Fruit fly (Drosophila melanogaster) whole organism, prepupa: ENCODE measurements around the gene SKIP.

Source experiments
- Blimp-1 ChIP-seq: fragments of 200-800 bp; sonication (Bioruptor generic); optimal IDR thresholded peaks from 3 replicates; lab custom pipeline; 2017; ENCODE audit warnings: missing biosample characterization, missing genetic modification characterization, mild to moderate bottlenecking, moderate library complexity, missing genetic modification reagents
- CG10631 ChIP-seq: fragments of 200-800 bp; sonication (Bioruptor generic); optimal IDR thresholded peaks from 2 replicates; lab custom pipeline; 2016; ENCODE audit warnings: missing biosample characterization, missing genetic modification characterization
- CG11762 ChIP-seq: fragments of 200-800 bp; sonication (Bioruptor generic); optimal IDR thresholded peaks from 3 replicates; lab custom pipeline; 2016; ENCODE audit warnings: missing biosample characterization, missing genetic modification characterization; ENCODE audit not compliant: insufficient read depth
- CG15336 ChIP-seq: fragments of 200-800 bp; sonication (Bioruptor generic); IDR thresholded peaks from 2 replicates; pipeline ENCODE4 v1.3.6; 2022; ENCODE audit warnings: missing biosample characterization, missing genetic modification characterization
- CG1621 ChIP-seq: fragments of 200-800 bp; sonication (Bioruptor generic); optimal IDR thresholded peaks from 3 replicates; lab custom pipeline; 2018; ENCODE audit warnings: missing biosample characterization, mild to moderate bottlenecking, missing genetic modification characterization
- CG16779 ChIP-seq: fragments of 200-800 bp; sonication (Bioruptor generic); optimal IDR thresholded peaks from 3 replicates; lab custom pipeline; 2017; ENCODE audit warnings: missing biosample characterization, mild to moderate bottlenecking, missing genetic modification characterization
- CG31627 ChIP-seq: fragments of 200-800 bp; sonication (Bioruptor generic); optimal IDR thresholded peaks from 3 replicates; lab custom pipeline; 2016; ENCODE audit warnings: missing biosample characterization, missing genetic modification characterization
- CG32006 ChIP-seq: fragments of 200-800 bp; sonication (Bioruptor generic); optimal IDR thresholded peaks from 3 replicates; lab custom pipeline; 2017; ENCODE audit warnings: missing biosample characterization, mild to moderate bottlenecking, missing genetic modification characterization
- CG34406 ChIP-seq: fragments of 200-800 bp; sonication (Bioruptor generic); optimal IDR thresholded peaks from 3 replicates; lab custom pipeline; 2016; ENCODE audit warnings: missing biosample characterization, missing genetic modification characterization
- CG4318 ChIP-seq: fragments of 200-800 bp; sonication (Bioruptor generic); optimal IDR thresholded peaks from 3 replicates; lab custom pipeline; 2017; ENCODE audit warnings: missing biosample characterization, mild to moderate bottlenecking, missing genetic modification characterization
- CG6163 ChIP-seq: fragments of 200-800 bp; sonication (Bioruptor generic); IDR thresholded peaks from 3 replicates; pipeline ENCODE4 v1.3.6; 2022; ENCODE audit warnings: missing biosample characterization, missing genetic modification characterization
- CG6792 ChIP-seq: fragments of 200-800 bp; sonication (Bioruptor generic); optimal IDR thresholded peaks from 3 replicates; lab custom pipeline; 2016; ENCODE audit warnings: missing biosample characterization, missing genetic modification characterization
- CG6808 ChIP-seq: fragments of 200-800 bp; sonication (Bioruptor generic); optimal IDR thresholded peaks from 3 replicates; lab custom pipeline; 2017; ENCODE audit warnings: missing biosample characterization, missing genetic modification characterization, mild to moderate bottlenecking, moderate library complexity, missing genetic modification reagents
- CG7368 ChIP-seq: fragments of 200-800 bp; sonication (Bioruptor generic); optimal IDR thresholded peaks from 3 replicates; lab custom pipeline; 2016; ENCODE audit warnings: missing biosample characterization, missing genetic modification characterization
- CG8119 ChIP-seq: fragments of 200-800 bp; sonication (Bioruptor generic); IDR thresholded peaks from 3 replicates; pipeline ENCODE4 v1.3.6; 2022; ENCODE audit warnings: missing biosample characterization, missing genetic modification characterization
- CG8319 ChIP-seq: fragments of 200-800 bp; sonication (Bioruptor generic); optimal IDR thresholded peaks from 3 replicates; lab custom pipeline; 2016; ENCODE audit warnings: missing biosample characterization, missing genetic modification characterization
- CG9139 ChIP-seq: fragments of 200-800 bp; sonication (Bioruptor generic); optimal IDR thresholded peaks from 3 replicates; lab custom pipeline; 2017; ENCODE audit warnings: missing biosample characterization, mild to moderate bottlenecking, missing genetic modification characterization
- Eip75B ChIP-seq: fragments of 200-800 bp; sonication (Bioruptor generic); optimal IDR thresholded peaks from 3 replicates; lab custom pipeline; 2016; ENCODE audit warnings: missing biosample characterization, missing genetic modification characterization
- Eip78C ChIP-seq: fragments of 200-800 bp; sonication (Bioruptor generic); peaks from one replicate; lab custom pipeline; 2016; ENCODE audit warnings: missing biosample characterization, missing genetic modification characterization
- Eip93F ChIP-seq: fragments of 200-800 bp; sonication (Bioruptor generic); optimal IDR thresholded peaks from 2 replicates; lab custom pipeline; 2016; ENCODE audit warnings: missing biosample characterization, mild to moderate bottlenecking, missing genetic modification characterization
- Ets96B ChIP-seq: fragments of 200-800 bp; optimal IDR thresholded peaks from 2 replicates; lab custom pipeline; 2019; ENCODE audit warnings: missing biosample characterization, mild to moderate bottlenecking, missing genetic modification characterization, moderate library complexity
- Gug ChIP-seq: fragments of 200-800 bp; sonication (Bioruptor generic); IDR thresholded peaks from 2 replicates; pipeline ENCODE4 v1.3.6; 2022; ENCODE audit warnings: missing biosample characterization, missing genetic modification characterization
- Hr38 ChIP-seq: sonication (Bioruptor generic); optimal IDR thresholded peaks from 2 replicates; lab custom pipeline; 2016; ENCODE audit warnings: missing biosample characterization, missing genetic modification characterization
- Hr39 ChIP-seq: fragments of 200-800 bp; sonication (Bioruptor generic); optimal IDR thresholded peaks from 2 replicates; lab custom pipeline; 2016; ENCODE audit warnings: missing biosample characterization, missing genetic modification characterization
- Hr4 ChIP-seq: fragments of 200-800 bp; sonication (Bioruptor generic); optimal IDR thresholded peaks from 3 replicates; lab custom pipeline; 2016; ENCODE audit warnings: missing biosample characterization, missing genetic modification characterization
- Lpt ChIP-seq: fragments of 200-800 bp; sonication (Bioruptor generic); optimal IDR thresholded peaks from 3 replicates; lab custom pipeline; 2016; ENCODE audit warnings: missing biosample characterization, missing genetic modification characterization
- Met ChIP-seq: fragments of 200-800 bp; sonication (Bioruptor generic); optimal IDR thresholded peaks from 3 replicates; lab custom pipeline; 2016; ENCODE audit warnings: missing biosample characterization, missing genetic modification characterization
- OdsH ChIP-seq: fragments of 200-800 bp; sonication (Bioruptor generic); optimal IDR thresholded peaks from 3 replicates; lab custom pipeline; 2016; ENCODE audit warnings: missing biosample characterization, missing genetic modification characterization
- Smox ChIP-seq: fragments of 200-800 bp; sonication (Bioruptor generic); optimal IDR thresholded peaks from 3 replicates; lab custom pipeline; 2016; ENCODE audit warnings: missing biosample characterization, missing genetic modification characterization
- Sox14 ChIP-seq: fragments of 200-800 bp; sonication (Bioruptor generic); optimal IDR thresholded peaks from 3 replicates; lab custom pipeline; 2016; ENCODE audit warnings: missing biosample characterization, missing genetic modification characterization
- Sox15 ChIP-seq: fragments of 200-800 bp; sonication (Bioruptor generic); optimal IDR thresholded peaks from 3 replicates; lab custom pipeline; 2016; ENCODE audit warnings: missing biosample characterization, missing genetic modification characterization
- achi ChIP-seq: fragments of 200-800 bp; sonication (Bioruptor generic); optimal IDR thresholded peaks from 3 replicates; lab custom pipeline; 2016; ENCODE audit warnings: missing biosample characterization, missing genetic modification characterization
- acj6 ChIP-seq: fragments of 200-800 bp; sonication (Bioruptor generic); optimal IDR thresholded peaks from 3 replicates; lab custom pipeline; 2016; ENCODE audit warnings: missing biosample characterization, missing genetic modification characterization
- dac ChIP-seq: fragments of 200-800 bp; sonication (Bioruptor generic); optimal IDR thresholded peaks from 2 replicates; lab custom pipeline; 2017; ENCODE audit warnings: missing biosample characterization, mild to moderate bottlenecking, missing genetic modification characterization
- eg ChIP-seq: fragments of 200-800 bp; sonication (Bioruptor generic); IDR thresholded peaks from 3 replicates; pipeline ENCODE4 v1.3.6; 2022; ENCODE audit warnings: missing biosample characterization, missing genetic modification characterization
- esn ChIP-seq: fragments of 200-800 bp; sonication (Bioruptor generic); optimal IDR thresholded peaks from 2 replicates; lab custom pipeline; 2016; ENCODE audit warnings: missing biosample characterization, mild to moderate bottlenecking, missing genetic modification characterization, moderate library complexity
- fd59A ChIP-seq: fragments of 200-800 bp; sonication (Bioruptor generic); optimal IDR thresholded peaks from 2 replicates; lab custom pipeline; 2017; ENCODE audit warnings: missing biosample characterization, mild to moderate bottlenecking, missing genetic modification characterization, missing genetic modification reagents
- fd85E ChIP-seq: fragments of 200-800 bp; sonication (Bioruptor generic); optimal IDR thresholded peaks from 3 replicates; lab custom pipeline; 2016; ENCODE audit warnings: missing biosample characterization, missing genetic modification characterization
- fkh ChIP-seq: fragments of 200-800 bp; sonication (Bioruptor generic); optimal IDR thresholded peaks from 3 replicates; lab custom pipeline; 2017; ENCODE audit warnings: missing biosample characterization, mild to moderate bottlenecking, missing genetic modification characterization, moderate library complexity
- net ChIP-seq: fragments of 200-800 bp; sonication (Bioruptor generic); optimal IDR thresholded peaks from 3 replicates; lab custom pipeline; 2016; ENCODE audit warnings: missing biosample characterization, missing genetic modification characterization
- pdm3 ChIP-seq: fragments of 200-800 bp; sonication (Bioruptor generic); optimal IDR thresholded peaks from 3 replicates; lab custom pipeline; 2016; ENCODE audit warnings: missing biosample characterization, missing genetic modification characterization
- salr ChIP-seq, 2 experiments: fragments of 200-800 bp; sonication (Bioruptor generic); optimal IDR thresholded peaks; 3 replicates each; lab custom pipeline; 2016 to 2018; ENCODE audit warnings: missing biosample characterization in 2 of 2, missing genetic modification characterization in 2 of 2, mild to moderate bottlenecking in 1 of 2
- spab ChIP-seq: fragments of 200-800 bp; sonication (Bioruptor generic); optimal IDR thresholded peaks from 2 replicates; lab custom pipeline; 2017; ENCODE audit warnings: missing biosample characterization, mild to moderate bottlenecking, missing genetic modification characterization, missing genetic modification reagents
- ss ChIP-seq, 2 experiments: fragments of 200-800 bp; sonication (Bioruptor generic); optimal IDR thresholded peaks; 2 replicates in 1 of 2; 3 replicates in 1 of 2; lab custom pipeline; 2017 to 2018; ENCODE audit warnings: mild to moderate bottlenecking in 2 of 2, missing biosample characterization in 2 of 2, missing genetic modification characterization in 2 of 2, moderate library complexity in 1 of 2
- svp ChIP-seq: fragments of 200-800 bp; sonication (Bioruptor generic); peaks from one replicate; lab custom pipeline; 2016; ENCODE audit warnings: missing biosample characterization, missing genetic modification characterization
- topi ChIP-seq: fragments of 200-800 bp; sonication (Bioruptor generic); optimal IDR thresholded peaks from 3 replicates; lab custom pipeline; 2016; ENCODE audit warnings: missing biosample characterization, missing genetic modification characterization

The SKIP gene

DNA sequence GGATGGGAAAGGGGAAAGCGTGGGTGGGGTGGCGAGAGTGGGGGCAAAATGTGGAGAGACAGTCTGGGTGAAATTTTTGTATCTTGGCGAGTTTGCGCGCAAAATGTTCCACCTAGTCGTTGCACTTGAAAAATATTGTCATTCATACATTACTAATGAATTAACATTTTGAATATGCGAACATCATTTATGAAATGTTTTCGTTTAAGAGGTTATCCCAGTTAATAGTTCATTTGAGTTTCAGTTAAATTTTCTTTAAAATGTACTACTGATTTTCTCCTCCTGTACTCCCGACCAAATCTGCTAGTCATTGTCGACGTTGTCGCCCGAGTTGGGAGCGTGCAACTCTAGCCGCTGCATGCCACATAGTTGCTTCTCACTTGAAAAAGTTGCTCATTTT, 16.3 kb downstream of the SKIP start (continued):
- TF ChIP-seq Blimp-1 (GFP tag; lab: Kevin White, UChicago) (no peak), pdm3 (GFP tag; lab: Kevin White, UChicago) (peak; percentile 41), fkh (GFP tag; lab: Kevin White, UChicago) (no peak), net (peak; percentile 29), Eip75B (GFP tag; lab: Kevin White, UChicago) (no peak), CG34406 (GFP tag; lab: Kevin White, UChicago) (no peak), OdsH (peak; percentile 59), CG6808 (GFP tag; lab: Kevin White, UChicago) (no peak), CG6163 (GFP tag; lab: Robert Waterston, UW) (peak; percentile 86), Eip93F (GFP tag; lab: Kevin White, UChicago) (no peak), Smox (no peak), CG15336 (GFP tag; lab: Robert Waterston, UW) (peak; percentile 93), topi (GFP tag; lab: Kevin White, UChicago) (no peak), svp (peak; percentile 33), Met (GFP tag; lab: Kevin White, UChicago) (no peak), spab (no peak), acj6 (GFP tag; lab: Kevin White, UChicago) (peak; percentile 51), fd85E (GFP tag; lab: Kevin White, UChicago) (no peak), CG16779 (peak; percentile 7), fd59A (GFP tag; lab: Kevin White, UChicago) (no peak), Sox15 (GFP tag; lab: Kevin White, UChicago) (no peak), CG7368 (GFP tag; lab: Kevin White, UChicago) (peak; percentile 28), CG11762 (GFP tag; lab: Kevin White, UChicago) (peak; percentile 37), CG1621 (tag; lab: Kevin White, UChicago) (no peak), esn (GFP tag; lab: Kevin White, UChicago) (no peak), CG6792 (no peak), ss (GFP tag; optimal IDR thresholded peaks at IDR 0.05; lab: Kevin White, UChicago) (no peak), CG9139 (GFP tag; lab: Kevin White, UChicago) (no peak), Ets96B (tag; lab: Kevin White, UChicago) (peak; percentile 34), CG8319 (GFP tag; lab: Kevin White, UChicago) (no peak), Hr4 (GFP tag; lab: Kevin White, UChicago) (peak; percentile 88)

dm6 chr3R:22150433-22150832, 16.8 kb downstream of the SKIP start:
- TF ChIP-seq Hr39 (no peak), pdm3 (GFP tag; lab: Kevin White, UChicago) (no peak), CG4318 (GFP tag; lab: Kevin White, UChicago) (no peak), Eip78C (GFP tag; lab: Kevin White, UChicago) (no peak), spab (no peak), CG16779 (no peak), Blimp-1 (GFP tag; lab: Kevin White, UChicago) (no peak), Lpt (GFP tag; lab: Kevin White, UChicago) (no peak), CG8119 (GFP tag; lab: Robert Waterston, UW) (peak; percentile 13; the same call in 2 of the 3 replicates), CG10631 (GFP tag; lab: Kevin White, UChicago) (no peak), salr (GFP tag; optimal IDR thresholded peaks at IDR 0.05; lab: Kevin White, UChicago) (no peak), Hr38 (GFP tag; lab: Kevin White, UChicago) (no peak), CG11762 (GFP tag; lab: Kevin White, UChicago) (no peak), Eip93F (GFP tag; lab: Kevin White, UChicago) (no peak), CG34406 (GFP tag; lab: Kevin White, UChicago) (no peak), net (no peak), eg (peak; percentile 58; the same call in 2 of the 3 replicates), CG6808 (GFP tag; lab: Kevin White, UChicago) (no peak), dac (GFP tag; lab: Kevin White, UChicago) (no peak), CG31627 (GFP tag; lab: Kevin White, UChicago) (peak; percentile 2), Sox14 (GFP tag; lab: Kevin White, UChicago) (no peak), acj6 (GFP tag; lab: Kevin White, UChicago) (no peak), Gug (GFP tag; lab: Robert Waterston, UW) (no peak), CG8319 (GFP tag; lab: Kevin White, UChicago) (no peak), fkh (GFP tag; lab: Kevin White, UChicago) (peak; percentile 52), OdsH (no peak), ss (GFP tag; optimal IDR thresholded peaks at IDR 0.05; lab: Kevin White, UChicago) (no peak), CG15336 (GFP tag; lab: Robert Waterston, UW) (peak; percentile 38; the same call in 1 of the 2 replicates), achi (no peak), CG6163 (GFP tag; lab: Robert Waterston, UW) (peak; percentile 56), Sox15 (GFP tag; lab: Kevin White, UChicago) (no peak), CG32006 (GFP tag; lab: Kevin White, UChicago) (no peak)
